Worm (Caenorhabditis elegans): ENCODE measurements around the gene sri-45.

The sri-45 gene

ce11 chrII:696776-697532 lies 35.4 kb upstream of the sri-45 start (continued):
- TF ChIP-seq mdt-29 (GFP tag; IDR thresholded peaks at IDR 0.05), result peak; percentile 55; the same call in 1 of the 2 replicates

ce11 chrII:695079-695478 lies 33.5 kb upstream of the sri-45 start:
- TF ChIP-seq dmd-8 (GFP tag; IDR thresholded peaks at IDR 0.05) (peak; percentile 86; the same call in 1 of the 2 replicates), ceh-44 (GFP tag; IDR thresholded peaks at IDR 0.05) (peak; percentile 52; the same call in 1 of the 2 replicates), D1046.2 (GFP tag; IDR thresholded peaks at IDR 0.05) (0 out of 2 replicates have a peak, but pooled peaks have one; percentile 54), lin-1 (GFP tag; IDR thresholded peaks at IDR 0.05) (0 out of 2 replicates have a peak, but pooled peaks have one; percentile 35), snpc-1.2 (GFP tag; IDR thresholded peaks at IDR 0.05) (0 out of 2 replicates have a peak, but pooled peaks have one; percentile 54), php-3 (GFP tag; IDR thresholded peaks at IDR 0.05) (peak; percentile 50), lim-7 (GFP tag; IDR thresholded peaks at IDR 0.05) (peak; percentile 73), tag-97 (GFP tag; IDR thresholded peaks at IDR 0.05) (peak; percentile 74; the same call in 1 of the 2 replicates), mdt-29 (GFP tag; IDR thresholded peaks at IDR 0.05) (peak; percentile 68; the same call in 1 of the 2 replicates), madf-5 (GFP tag; IDR thresholded peaks at IDR 0.05) (peak; percentile 70 to 92; a peak in 3 of 4 replicates), dmd-9 (GFP tag; IDR thresholded peaks at IDR 0.05) (peak; percentile 65; the same call in 1 of the 2 replicates), vab-7 (GFP tag; IDR thresholded peaks at IDR 0.05) (peak; percentile 36; the same call in 1 of the 2 replicates), mxl-2 (GFP tag; conservative IDR thresholded peaks at IDR 0.05) (0 out of 2 replicates have a peak, but pooled peaks have one; percentile 47), F26F4.8 (GFP tag; conservative IDR thresholded peaks at IDR 0.05) (0 out of 2 replicates have a peak, but pooled peaks have one; percentile 63), egl-43 (GFP tag; IDR thresholded peaks at IDR 0.05) (peak; percentile 86), madf-9 (GFP tag; conservative IDR thresholded peaks at IDR 0.05) (peak; percentile 49; the same call in 1 of the 2 replicates), F44E2.7 (GFP tag; IDR thresholded peaks at IDR 0.05) (peak; percentile 89; the same call in 1 of the 2 replicates), arid-1 (GFP tag; conservative IDR thresholded peaks at IDR 0.05) (0 out of 2 replicates have a peak, but pooled peaks have one; percentile 19), set-16 (GFP tag; IDR thresholded peaks at IDR 0.05) (peak; percentile 66)

- no peak for TF ChIP-seq duxl-1 (tag; optimal IDR thresholded peaks at IDR 0.05; ENCODE audit: poor library complexity)
- no peak for TF ChIP-seq nhr-6 (tag; optimal IDR thresholded peaks at IDR 0.05)
- no peak for TF ChIP-seq fkh-10 (GFP tag; optimal IDR thresholded peaks at IDR 0.05)
- no peak for TF ChIP-seq ama-1 (optimal IDR thresholded peaks at IDR 0.05)
- no peak for TF ChIP-seq nhr-48 (tag; optimal IDR thresholded peaks at IDR 0.05)
These were observed 30.0 kb upstream of the sri-45 start, which contains the start of gene T02H6.3 for ce11 chrII:691550-691949. TSS of gene T02H6.3 (plus strand) at chrII:691850.

- TF ChIP-seq ztf-11 (tag; optimal IDR thresholded peaks at IDR 0.05) (no peak), madf-5 (GFP tag; IDR thresholded peaks at IDR 0.05) (0 out of 4 replicates have a peak, but pooled peaks of 1 of the 2 experiments have one; percentile 9)
These were observed 28.2 kb upstream of the sri-45 start, which contains the start of gene T02H6.4 for ce11 chrII:689749-690148. TSS of gene T02H6.4 (plus strand) at chrII:690049.

- TF ChIP-seq duxl-1 (tag; optimal IDR thresholded peaks at IDR 0.05; ENCODE audit: poor library complexity) (no peak), tra-1 (GFP tag; IDR thresholded peaks at IDR 0.05) (no peak), ztf-7 (tag; optimal IDR thresholded peaks at IDR 0.05) (no peak), snpc-4 (tag; optimal IDR thresholded peaks at IDR 0.05) (no peak), ZK337.2 (GFP tag; IDR thresholded peaks at IDR 0.05) (no peak), pqm-1 (tag; optimal IDR thresholded peaks at IDR 0.05) (no peak), D1046.2 (GFP tag; IDR thresholded peaks at IDR 0.05) (no peak)
These were observed 23.2 kb upstream of the sri-45 start, which contains the start of gene T02H6.5 for ce11 chrII:684811-685210. TSS of gene T02H6.5 (plus strand) at chrII:685111.
